Worm (Caenorhabditis elegans) whole organism, early embryonic: ENCODE results near the gene srh-31.

Experiments
- aly-1 ChIP-seq: sonication (generic microtip); optimal IDR thresholded peaks from 2 replicates; lab custom pipeline; 2016; ENCODE audit warnings: missing genetic modification characterization, missing compliant biosample characterization
- scrt-1 ChIP-seq: fragments of 200-800 bp; sonication (Bioruptor generic); IDR thresholded peaks from 2 replicates; pipeline ENCODE4 v1.3.6; 2022; ENCODE audit warnings: missing genetic modification characterization, missing compliant biosample characterization
- sea-1 ChIP-seq: fragments of 200-800 bp; sonication (Bioruptor generic); conservative IDR thresholded peaks from 2 replicates; pipeline ENCODE4 v1.3.6; 2022; ENCODE audit warnings: missing genetic modification characterization, missing compliant biosample characterization

DNA sequence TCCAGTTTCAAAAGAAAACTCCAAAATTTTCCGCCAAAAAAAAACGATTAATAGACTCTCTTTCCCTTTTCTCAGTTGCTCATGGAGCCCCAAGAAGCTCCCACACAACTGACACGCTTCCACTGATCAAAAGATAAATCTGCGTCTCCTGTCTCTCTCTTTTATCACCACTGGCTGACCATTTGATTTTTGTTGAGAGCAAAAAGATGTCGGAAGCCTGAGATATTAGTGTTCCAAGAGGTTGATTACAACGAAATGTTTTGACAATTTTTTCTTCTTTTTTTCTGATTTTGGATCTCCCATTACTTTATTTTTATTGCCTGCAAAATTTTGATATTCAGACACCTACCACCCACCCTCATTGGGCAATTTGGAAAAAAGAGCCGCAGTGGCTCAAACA lies 25.4 kb downstream of the srh-31 start, which contains the start of gene twk-42:
- TF ChIP-seq aly-1 (tag; lab: Kevin White, UChicago) (no peak), sea-1 (no peak), scrt-1 (GFP tag; lab: Robert Waterston, UW) (no peak)
